Fruit fly (Drosophila melanogaster) whole organism, pupa: ENCODE results near the gene rho-6.

Experiments used
- CG10348 ChIP-seq: fragments of 200-800 bp; sonication (Bioruptor generic); IDR thresholded peaks from 2 replicates; pipeline ENCODE4 v1.3.6; 2022; ENCODE audit warnings: missing biosample characterization, missing genetic modification characterization
- CG15710 ChIP-seq: fragments of 200-800 bp; sonication (Bioruptor generic); optimal IDR thresholded peaks from 2 replicates; lab custom pipeline; 2018; ENCODE audit warnings: missing biosample characterization, mild to moderate bottlenecking, missing genetic modification characterization, moderate library complexity
- CG32121 ChIP-seq: fragments of 200-800 bp; sonication (Bioruptor generic); IDR thresholded peaks from 2 replicates; pipeline ENCODE4 v1.3.6; 2022; ENCODE audit warnings: missing biosample characterization, missing genetic modification characterization
- CG4496 ChIP-seq: fragments of 200-800 bp; sonication (Bioruptor generic); IDR thresholded peaks from 3 replicates; pipeline ENCODE4 v1.3.6; 2022; ENCODE audit warnings: missing biosample characterization, missing genetic modification characterization
- CG9948 ChIP-seq: fragments of 200-800 bp; sonication (Bioruptor generic); optimal IDR thresholded peaks from 2 replicates; lab custom pipeline; 2018; ENCODE audit warnings: missing biosample characterization, mild to moderate bottlenecking, missing genetic modification characterization, moderate library complexity
- D1 ChIP-seq: fragments of 200-800 bp; sonication (Bioruptor generic); optimal IDR thresholded peaks from 2 replicates; lab custom pipeline; 2018; ENCODE audit warnings: missing biosample characterization, mild to moderate bottlenecking, missing genetic modification characterization, moderate library complexity
- EcR ChIP-seq: fragments of 200-800 bp; sonication (Bioruptor generic); optimal IDR thresholded peaks from 3 replicates; lab custom pipeline; 2019; ENCODE audit warnings: missing biosample characterization, missing genetic modification characterization, mild to moderate bottlenecking, moderate library complexity, missing genetic modification reagents

DNA sequence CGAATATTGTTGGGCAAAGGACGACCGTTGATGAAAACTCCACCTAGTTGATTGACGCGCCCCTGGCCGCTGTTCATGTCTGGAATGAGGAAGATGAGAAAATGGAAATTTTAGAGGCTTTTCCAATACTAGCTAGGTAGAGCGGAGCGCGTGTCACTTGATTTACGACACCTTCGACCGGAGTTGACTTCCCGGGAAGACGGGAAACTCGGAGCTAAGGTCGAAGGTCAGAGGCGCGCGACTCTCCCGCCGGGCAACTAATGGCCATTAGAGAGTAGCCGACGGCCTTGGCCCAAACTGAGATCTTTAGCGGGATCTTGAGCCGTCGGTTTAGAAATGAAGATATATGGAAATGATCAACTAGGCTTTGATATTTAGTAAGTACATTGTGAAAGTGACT, 48.2 kb downstream of the rho-6 start:
- TF ChIP-seq EcR (no peak), CG4496 (GFP tag; lab: Robert Waterston, UW) (no peak), CG32121 (GFP tag; lab: Robert Waterston, UW) (no peak), CG10348 (no peak), D1 (no peak), CG9948 (tag; lab: Kevin White, UChicago) (no peak), CG15710 (tag; lab: Kevin White, UChicago) (no peak)
